Fruit fly (Drosophila melanogaster) whole organism: Measurements from ENCODE around the gene CG2129.

Experiments used
- CG8478 ChIP-seq: fragments of >200 bp; optimal IDR thresholded peaks from 2 replicates; lab custom pipeline; 2018; ENCODE audit warnings: inconsistent platforms
- psq ChIP-seq: fragments of >200 bp; optimal IDR thresholded peaks from 2 replicates; lab custom pipeline; 2017

dm6 chrX:8126149-8126548 is 19.5 kb upstream of the CG2129 start:
- no peak for TF ChIP-seq CG8478
- no peak for TF ChIP-seq psq (lab: Kevin White, UChicago)
